Fruit fly (Drosophila melanogaster) whole organism, pupa: ENCODE measurements around the gene pall.

Source experiments
- CG12605 ChIP-seq: fragments of 200-800 bp; sonication (Bioruptor generic); IDR thresholded peaks from 2 replicates; pipeline ENCODE4 v1.3.6; 2022; ENCODE audit warnings: missing biosample characterization, missing genetic modification characterization
- CG13204 ChIP-seq: fragments of 200-800 bp; sonication (Bioruptor generic); optimal IDR thresholded peaks from 2 replicates; lab custom pipeline; 2018; ENCODE audit warnings: missing biosample characterization, mild to moderate bottlenecking, missing genetic modification characterization, moderate library complexity
- CG14655 ChIP-seq: fragments of 200-800 bp; sonication (Bioruptor generic); optimal IDR thresholded peaks from 3 replicates; lab custom pipeline; 2017; ENCODE audit warnings: mild to moderate bottlenecking, missing biosample characterization, missing genetic modification reagents, missing genetic modification characterization
- CG15710 ChIP-seq: fragments of 200-800 bp; sonication (Bioruptor generic); optimal IDR thresholded peaks from 2 replicates; lab custom pipeline; 2018; ENCODE audit warnings: missing biosample characterization, mild to moderate bottlenecking, missing genetic modification characterization, moderate library complexity
- CG32121 ChIP-seq: fragments of 200-800 bp; sonication (Bioruptor generic); IDR thresholded peaks from 2 replicates; pipeline ENCODE4 v1.3.6; 2022; ENCODE audit warnings: missing biosample characterization, missing genetic modification characterization
- CG34367 ChIP-seq: fragments of 200-800 bp; sonication (Bioruptor generic); optimal IDR thresholded peaks from 2 replicates; lab custom pipeline; 2018; ENCODE audit warnings: missing biosample characterization, mild to moderate bottlenecking, missing genetic modification characterization
- CG4496 ChIP-seq: fragments of 200-800 bp; sonication (Bioruptor generic); IDR thresholded peaks from 3 replicates; pipeline ENCODE4 v1.3.6; 2022; ENCODE audit warnings: missing biosample characterization, missing genetic modification characterization
- CG8159 ChIP-seq: fragments of 200-800 bp; sonication (Bioruptor generic); optimal IDR thresholded peaks from 3 replicates; lab custom pipeline; 2018; ENCODE audit warnings: missing biosample characterization, mild to moderate bottlenecking, missing genetic modification characterization, moderate library complexity
- D1 ChIP-seq: fragments of 200-800 bp; sonication (Bioruptor generic); optimal IDR thresholded peaks from 2 replicates; lab custom pipeline; 2018; ENCODE audit warnings: missing biosample characterization, mild to moderate bottlenecking, missing genetic modification characterization, moderate library complexity
- EcR ChIP-seq: fragments of 200-800 bp; sonication (Bioruptor generic); optimal IDR thresholded peaks from 3 replicates; lab custom pipeline; 2019; ENCODE audit warnings: missing biosample characterization, missing genetic modification characterization, mild to moderate bottlenecking, moderate library complexity, missing genetic modification reagents
- Pif1A ChIP-seq: fragments of 200-800 bp; sonication (Bioruptor generic); optimal IDR thresholded peaks from 3 replicates; lab custom pipeline; 2016; ENCODE audit warnings: missing biosample characterization, missing genetic modification characterization
- Pif1B ChIP-seq: fragments of 200-800 bp; sonication (Bioruptor generic); optimal IDR thresholded peaks from 3 replicates; lab custom pipeline; 2016; ENCODE audit warnings: missing biosample characterization, missing genetic modification characterization
- Snoo ChIP-seq: fragments of 200-800 bp; sonication (Bioruptor generic); optimal IDR thresholded peaks from 3 replicates; lab custom pipeline; 2017; ENCODE audit warnings: missing biosample characterization, mild to moderate bottlenecking, missing genetic modification characterization, inconsistent platforms
- rn ChIP-seq: fragments of 200-800 bp; sonication (Bioruptor generic); IDR thresholded peaks from 2 replicates; pipeline ENCODE4 v1.3.6; 2022; ENCODE audit warnings: missing biosample characterization, missing genetic modification characterization

- no peak for TF ChIP-seq CG14655
- TF ChIP-seq Pif1B (GFP tag; lab: Kevin White, UChicago), result no peak
- no peak for TF ChIP-seq CG8159 (tag; lab: Kevin White, UChicago)
- TF ChIP-seq EcR, result no peak
- no peak for TF ChIP-seq CG15710
- TF ChIP-seq rn, result no peak
- TF ChIP-seq CG34367 (tag; lab: Kevin White, UChicago), result no peak
- TF ChIP-seq CG12605, result no peak
- no peak for TF ChIP-seq Pif1A (GFP tag; lab: Kevin White, UChicago)
- no peak for TF ChIP-seq CG4496 (GFP tag; lab: Robert Waterston, UW)
- TF ChIP-seq CG13204, result no peak
- no peak for TF ChIP-seq CG32121 (GFP tag; lab: Robert Waterston, UW)
- no peak for TF ChIP-seq D1
- TF ChIP-seq Snoo (tag; lab: Kevin White, UChicago), result no peak
Measured at dm6 chr3L:9490432-9490831, 2.8 kb upstream of the pall start.
